Worm (Caenorhabditis elegans): ENCODE data around the gene D1005.10.

ce11 chrX:1446593-1447141, 39.3 kb downstream of the D1005.10 start, which contains the start of gene zfp-3:
- TF ChIP-seq nhr-77 (tag; optimal IDR thresholded peaks at IDR 0.05) (peak; percentile 77), zag-1 (tag; optimal IDR thresholded peaks at IDR 0.05) (no peak), pqm-1 (tag; optimal IDR thresholded peaks at IDR 0.05) (peak; percentile 81), nhr-12 (tag; optimal IDR thresholded peaks at IDR 0.05) (no peak), pha-4 (tag; optimal IDR thresholded peaks at IDR 0.05) (peak; percentile 96), fos-1 (tag; optimal IDR thresholded peaks at IDR 0.05) (peak; percentile 73)
